Worm (Caenorhabditis elegans): ENCODE data around the gene K07F5.22.
"Not testable (repeated sequence)": the region's sequence is repeated elsewhere in the genome, so short reads cannot be mapped to it uniquely, and the experiment has no call there.

ce11 chrIV:9837349-9837748 lies 27.5 kb upstream of the K07F5.22 start, which contains the start of gene msp-10:
- not testable (repeated sequence) for TF ChIP-seq egl-27 (tag; optimal IDR thresholded peaks at IDR 0.05); nhr-77 (tag; optimal IDR thresholded peaks at IDR 0.05); ama-1 (optimal IDR thresholded peaks at IDR 0.05); elt-3 (tag; optimal IDR thresholded peaks at IDR 0.05); ztf-11 (tag; optimal IDR thresholded peaks at IDR 0.05); skn-1 (tag; optimal IDR thresholded peaks at IDR 0.05)
